Worm (Caenorhabditis elegans): ENCODE data around the gene K04A8.1.
"Not testable (repeated sequence)": the region's sequence is repeated elsewhere in the genome, so short reads cannot be mapped to it uniquely, and the experiment has no call there.

Gene K04A8.1

ce11 chrV:6576567-6576966, 10.4 kb downstream of the K04A8.1 start, which contains the start of gene EGAP9.4:
TSS of gene EGAP9.4 (plus strand) at chrV:6576867.
- TF ChIP-seq rbr-2 (tag; optimal IDR thresholded peaks at IDR 0.05): no peak
- TF ChIP-seq mxl-2 (GFP tag; conservative IDR thresholded peaks at IDR 0.05): no peak
- no peak for TF ChIP-seq Y48G9A.11 (GFP tag; IDR thresholded peaks at IDR 0.05)
- no peak for TF ChIP-seq nhr-41 (GFP tag; IDR thresholded peaks at IDR 0.05)
- TF ChIP-seq Y105C5A.15 (GFP tag; IDR thresholded peaks at IDR 0.05): no peak
- TF ChIP-seq arid-1 (GFP tag; conservative IDR thresholded peaks at IDR 0.05): no peak
- no peak for TF ChIP-seq nhr-10 (tag; optimal IDR thresholded peaks at IDR 0.05)

ce11 chrV:6579992-6580391, 13.9 kb downstream of the K04A8.1 start, which contains the start of gene EGAP9.3:
TSS of gene EGAP9.3 (minus strand) at chrV:6580122.
- TF ChIP-seq daf-16 (GFP tag; optimal IDR thresholded peaks at IDR 0.05): no peak
- TF ChIP-seq daf-16 (tag; optimal IDR thresholded peaks at IDR 0.05): peak; percentile 19
- peak; percentile 69 for TF ChIP-seq nhr-28 (tag; optimal IDR thresholded peaks at IDR 0.05)
- no peak for TF ChIP-seq Y5F2A.4 (GFP tag; optimal IDR thresholded peaks at IDR 0.05)
- peak; percentile 43 for TF ChIP-seq pqm-1 (tag; optimal IDR thresholded peaks at IDR 0.05)

- not testable (repeated sequence) for TF ChIP-seq skn-1 (tag; optimal IDR thresholded peaks at IDR 0.05); nhr-42 (GFP tag; IDR thresholded peaks at IDR 0.05); T26A8.4 (GFP tag; IDR thresholded peaks at IDR 0.05)
Measured at ce11 chrV:6581762-6582161, 15.6 kb downstream of the K04A8.1 start, which contains the start of gene ZK1055.4. TSS of gene ZK1055.4 (plus strand) at chrV:6582062.

ce11 chrV:6590283-6590682, 24.1 kb downstream of the K04A8.1 start, which contains the start of gene ZK1055.2:
TSS of gene ZK1055.2 (plus strand) at chrV:6590583.
- TF ChIP-seq ZK546.5 (tag; optimal IDR thresholded peaks at IDR 0.05) (no peak), rbr-2 (tag; optimal IDR thresholded peaks at IDR 0.05) (no peak), egl-43 (GFP tag; IDR thresholded peaks at IDR 0.05) (no peak), F44E2.7 (GFP tag; IDR thresholded peaks at IDR 0.05) (no peak), snpc-1.2 (GFP tag; IDR thresholded peaks at IDR 0.05) (no peak), F26F4.8 (GFP tag; conservative IDR thresholded peaks at IDR 0.05) (no peak), lsy-2 (tag; optimal IDR thresholded peaks at IDR 0.05) (no peak)

- TF ChIP-seq ztf-7 (tag; optimal IDR thresholded peaks at IDR 0.05): no peak
- peak; percentile 97 for TF ChIP-seq lin-38 (GFP tag; IDR thresholded peaks at IDR 0.05)
- peak; percentile 47 for TF ChIP-seq nhr-6 (tag; optimal IDR thresholded peaks at IDR 0.05)
- TF ChIP-seq skn-1 (tag; optimal IDR thresholded peaks at IDR 0.05): no peak
- TF ChIP-seq dpl-1 (GFP tag; optimal IDR thresholded peaks at IDR 0.05): peak; percentile 85
- peak; percentile 77 for TF ChIP-seq F49E8.2 (tag; optimal IDR thresholded peaks at IDR 0.05; ENCODE audit: borderline replicate concordance)
- peak; percentile 35 for TF ChIP-seq nhr-28 (tag; optimal IDR thresholded peaks at IDR 0.05)
- peak; percentile 55; the same call in 1 of the 2 replicates for TF ChIP-seq snpc-1.2 (GFP tag; IDR thresholded peaks at IDR 0.05)
- peak; percentile 81 for TF ChIP-seq unc-130 (GFP tag; optimal IDR thresholded peaks at IDR 0.05)
- peak; percentile 81 for TF ChIP-seq Y48G9A.11 (GFP tag; IDR thresholded peaks at IDR 0.05)
- no peak for TF ChIP-seq mes-2 (tag; optimal IDR thresholded peaks at IDR 0.05; ENCODE audit: poor library complexity, severe bottlenecking)
Measured at ce11 chrV:6593700-6594244, 27.6 kb downstream of the K04A8.1 start, which contains the start of gene hcp-1. TSS of gene hcp-1 (plus strand) at chrV:6594194.

- TF ChIP-seq spr-3 (GFP tag; optimal IDR thresholded peaks at IDR 0.05) (no peak), dmd-6 (GFP tag; IDR thresholded peaks at IDR 0.05) (no peak), unc-62 (GFP tag; optimal IDR thresholded peaks at IDR 0.05 in 1 of 2) (peak in 1 of 2 experiments; percentile 93), unc-62 (tag; optimal IDR thresholded peaks at IDR 0.05) (no peak), mdt-29 (GFP tag; IDR thresholded peaks at IDR 0.05) (no peak), hmg-1.1 (GFP tag; IDR thresholded peaks at IDR 0.05) (no peak), lin-38 (GFP tag; IDR thresholded peaks at IDR 0.05) (no peak), rbr-2 (tag; optimal IDR thresholded peaks at IDR 0.05) (no peak), aha-1 (tag) (peak; percentile 18), madf-5 (GFP tag; IDR thresholded peaks at IDR 0.05) (no peak)
Measured at ce11 chrV:6602556-6603062, 36.5 kb downstream of the K04A8.1 start, which contains the start of gene ZK1055.6. TSS of gene ZK1055.6 (minus strand) at chrV:6602606.
